Worm (Caenorhabditis elegans) whole organism, L3 larva: ENCODE measurements around the gene ZK596.3.
A peak's percentile ranks its signal among the peaks of the same experiment; 100 is the strongest.

ENCODE experiments used
- R02D3.7 ChIP-seq: fragments of 150-350 bp; optimal IDR thresholded peaks from 2 replicates; lab custom pipeline; 2014; ENCODE audit warnings: missing biosample characterization, missing genetic modification characterization
- aly-2 ChIP-seq: fragments of 150-350 bp; optimal IDR thresholded peaks from 2 replicates; lab custom pipeline; 2014; ENCODE audit warnings: missing biosample characterization, missing genetic modification characterization
- ceh-16 ChIP-seq: sonication (generic microtip); optimal IDR thresholded peaks from 2 replicates; lab custom pipeline; 2017; ENCODE audit warnings: missing biosample characterization, missing genetic modification characterization
- ceh-28 ChIP-seq: fragments of 150-350 bp; optimal IDR thresholded peaks from 2 replicates; lab custom pipeline; 2014; ENCODE audit warnings: missing biosample characterization, missing genetic modification reagents, missing genetic modification characterization
- ceh-82 ChIP-seq: fragments of 150-350 bp; optimal IDR thresholded peaks from 2 replicates; lab custom pipeline; 2014; ENCODE audit warnings: missing biosample characterization, missing genetic modification characterization
- daf-12 ChIP-seq: fragments of 150-350 bp; optimal IDR thresholded peaks from 2 replicates; lab custom pipeline; 2014; ENCODE audit warnings: missing biosample characterization, missing genetic modification reagents, missing genetic modification characterization
- egl-27 ChIP-seq: sonication (generic microtip); optimal IDR thresholded peaks from 4 replicates; lab custom pipeline; 2017; ENCODE audit warnings: missing biosample characterization, missing genetic modification reagents, missing genetic modification characterization
- egl-5 ChIP-seq: fragments of 150-350 bp; optimal IDR thresholded peaks from 2 replicates; lab custom pipeline; 2017; ENCODE audit warnings: missing biosample characterization, missing genetic modification reagents, missing genetic modification characterization, inconsistent platforms
- elt-1 ChIP-seq: fragments of 150-350 bp; optimal IDR thresholded peaks from 2 replicates; lab custom pipeline; 2014; ENCODE audit warnings: missing biosample characterization, missing genetic modification characterization
- elt-2 ChIP-seq: sonication (generic microtip); optimal IDR thresholded peaks from 2 replicates; lab custom pipeline; 2016; ENCODE audit warnings: missing genetic modification reagents, mild to moderate bottlenecking, missing genetic modification characterization, missing compliant biosample characterization
- eor-1 ChIP-seq, 2 experiments: fragments of 150-350 bp; optimal IDR thresholded peaks; 2 replicates each; lab custom pipeline; 2014 to 2018; ENCODE audit warnings: missing biosample characterization in 2 of 2, missing genetic modification characterization in 2 of 2
- fkh-10 ChIP-seq: sonication (generic microtip); optimal IDR thresholded peaks from 2 replicates; lab custom pipeline; 2017; ENCODE audit warnings: missing biosample characterization, missing genetic modification reagents, missing genetic modification characterization
- hmg-11 ChIP-seq: sonication (generic microtip); optimal IDR thresholded peaks from 2 replicates; lab custom pipeline; 2016; ENCODE audit warnings: missing genetic modification characterization, missing compliant biosample characterization
- lin-15B ChIP-seq: fragments of 150-350 bp; optimal IDR thresholded peaks from 2 replicates; lab custom pipeline; 2014; ENCODE audit warnings: missing biosample characterization, missing genetic modification characterization
- lin-39 ChIP-seq: fragments of 150-350 bp; optimal IDR thresholded peaks from 2 replicates; lab custom pipeline; 2018; ENCODE audit warnings: missing biosample characterization, missing genetic modification reagents, missing genetic modification characterization
- mdl-1 ChIP-seq: fragments of 150-350 bp; optimal IDR thresholded peaks from 2 replicates; lab custom pipeline; 2014; ENCODE audit warnings: missing biosample characterization, missing genetic modification characterization
- nfya-1 ChIP-seq: sonication (generic microtip); optimal IDR thresholded peaks from 2 replicates; lab custom pipeline; 2017; ENCODE audit warnings: missing genetic modification characterization, mild to moderate bottlenecking, missing compliant biosample characterization, antibody characterized with exemption, moderate library complexity; ENCODE audit not compliant: insufficient read depth
- nhr-23 ChIP-seq: fragments of 150-350 bp; optimal IDR thresholded peaks from 2 replicates; lab custom pipeline; 2014; ENCODE audit warnings: missing biosample characterization, missing genetic modification reagents, missing genetic modification characterization
- nhr-25 ChIP-seq: sonication (generic microtip); optimal IDR thresholded peaks from 2 replicates; lab custom pipeline; 2017; ENCODE audit warnings: missing biosample characterization, missing genetic modification characterization
- nhr-76 ChIP-seq: fragments of 150-350 bp; sonication (generic microtip); optimal IDR thresholded peaks from 5 replicates; lab custom pipeline; 2014; ENCODE audit warnings: missing biosample characterization, missing genetic modification characterization
- pha-4 ChIP-seq: fragments of 150-350 bp; optimal IDR thresholded peaks from 2 replicates; lab custom pipeline; 2014; ENCODE audit warnings: missing biosample characterization, missing genetic modification reagents, missing genetic modification characterization
- pqm-1 ChIP-seq: fragments of 150-350 bp; optimal IDR thresholded peaks from 2 replicates; lab custom pipeline; 2017; ENCODE audit warnings: missing biosample characterization, missing genetic modification characterization, inconsistent platforms
- tbx-2 ChIP-seq: sonication (generic microtip); optimal IDR thresholded peaks from 2 replicates; lab custom pipeline; 2016; ENCODE audit warnings: mild to moderate bottlenecking, missing genetic modification characterization, missing compliant biosample characterization
- unc-39 ChIP-seq: sonication (generic microtip); optimal IDR thresholded peaks from 4 replicates; lab custom pipeline; 2017; ENCODE audit warnings: missing biosample characterization, missing genetic modification characterization
- unc-62 ChIP-seq: fragments of 150-350 bp; sonication (generic microtip); optimal IDR thresholded peaks from 4 replicates; lab custom pipeline; 2014; ENCODE audit warnings: missing biosample characterization, missing genetic modification reagents, missing genetic modification characterization
- ztf-4 ChIP-seq: fragments of 150-350 bp; optimal IDR thresholded peaks from 2 replicates; lab custom pipeline; 2014; ENCODE audit warnings: missing biosample characterization, missing genetic modification characterization

ZK596.3 gene

DNA sequence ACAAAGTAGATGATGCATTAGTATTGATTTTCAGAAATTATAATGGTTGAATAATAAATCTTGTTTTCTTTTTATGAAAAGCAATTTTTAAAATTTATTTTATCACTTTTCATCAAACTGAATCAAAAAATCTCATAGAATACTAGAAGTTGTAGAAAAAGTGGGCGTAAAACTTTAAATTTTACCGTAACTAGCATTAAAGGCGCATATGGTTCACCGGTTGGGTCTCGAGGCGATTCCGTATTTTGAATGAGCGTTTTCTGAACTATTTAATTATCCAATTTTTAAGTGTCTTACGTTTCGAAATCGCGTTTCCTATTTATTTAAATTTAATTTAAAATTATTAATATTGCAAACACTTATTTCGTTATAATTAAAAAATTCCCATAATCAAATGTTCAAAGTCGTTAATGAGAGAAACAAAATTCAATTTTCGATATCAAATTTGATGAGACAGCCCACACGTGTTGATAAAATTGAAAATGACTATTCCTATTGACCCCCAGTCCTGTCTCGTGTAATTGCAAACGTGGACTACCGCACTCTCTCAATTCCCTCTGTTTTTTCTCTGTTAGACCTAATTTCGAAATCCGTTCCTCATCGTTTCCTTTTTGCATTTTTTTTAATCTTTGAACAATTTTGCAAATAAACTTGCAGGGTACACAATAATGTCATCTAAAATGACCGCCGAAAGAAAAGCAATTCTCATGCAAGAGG, 45.7 kb downstream of the ZK596.3 start, which contains the start of the genes T11G6.2 and hars-1 (continued):
- TF ChIP-seq lin-15B (tag; lab: Kevin White, UChicago) (peak; percentile 42), eor-1 (tag; optimal IDR thresholded peaks at IDR 0.05; lab: Kevin White, UChicago) (no peak), tbx-2 (no peak), hmg-11 (tag; lab: Kevin White, UChicago) (peak; percentile 29), egl-27 (tag; lab: Kevin White, UChicago) (no peak), unc-62 (GFP tag; lab: Kevin White, UChicago) (no peak)

DNA sequence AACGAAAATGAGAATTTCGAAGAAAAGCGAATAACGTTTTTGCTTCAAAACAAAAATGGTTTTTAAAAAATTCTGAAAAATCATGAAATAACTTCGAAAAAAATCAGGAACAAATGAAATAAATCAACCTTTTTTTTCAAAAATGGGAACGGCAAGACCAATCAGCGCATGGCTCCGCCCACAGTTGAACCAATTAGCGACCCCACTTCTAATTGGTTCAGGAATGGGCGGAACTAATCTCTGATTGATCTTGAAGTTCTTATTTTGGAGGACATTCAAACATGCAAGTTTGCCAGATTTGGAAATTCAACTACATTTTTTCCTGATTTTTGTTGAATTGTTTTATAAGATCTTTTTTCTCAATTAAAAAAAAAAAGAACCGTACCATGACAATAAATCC, 48.2 kb downstream of the ZK596.3 start:
- TF ChIP-seq nfya-1 (tag; lab: Kevin White, UChicago), result peak; percentile 84
- no peak for TF ChIP-seq ceh-82 (tag; lab: Kevin White, UChicago)

ce11 chrIV:10855049-10855448, 49.1 kb downstream of the ZK596.3 start, which contains the start of gene T11G6.3:
Gene T11G6.3 (minus strand): TSS chrIV:10855237.
- TF ChIP-seq fkh-10, result no peak
- TF ChIP-seq hmg-11 (tag; lab: Kevin White, UChicago), result no peak
- no peak for TF ChIP-seq elt-1 (tag; lab: Kevin White, UChicago)
- no peak for TF ChIP-seq tbx-2
- TF ChIP-seq pqm-1 (tag; lab: Kevin White, UChicago), result no peak
- TF ChIP-seq nfya-1 (tag; lab: Kevin White, UChicago), result no peak
- no peak for TF ChIP-seq egl-27 (tag; lab: Kevin White, UChicago)
- TF ChIP-seq lin-39 (tag; lab: Kevin White, UChicago), result no peak
- TF ChIP-seq elt-2, result no peak
- no peak for TF ChIP-seq aly-2 (tag; lab: Kevin White, UChicago)
- no peak for TF ChIP-seq daf-12 (tag; lab: Kevin White, UChicago)

DNA sequence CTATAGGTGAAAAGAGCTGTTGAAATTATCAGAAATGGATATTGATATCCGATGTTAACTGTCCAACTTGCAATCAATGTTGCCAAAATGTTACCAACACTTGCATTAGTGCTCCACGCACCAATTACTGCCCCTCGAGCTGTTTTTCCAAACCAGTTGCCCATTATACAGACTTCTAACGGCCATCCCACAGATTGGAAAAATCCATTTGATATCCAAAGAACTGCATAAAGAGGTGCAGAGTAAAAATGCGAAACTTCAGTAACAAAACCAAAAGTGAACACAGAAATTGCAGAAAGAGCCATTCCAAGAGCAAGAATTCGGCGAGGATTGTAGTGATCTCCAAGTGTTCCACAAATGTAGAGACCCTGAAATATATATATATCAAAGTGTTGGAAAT, 50.1 kb downstream of the ZK596.3 start:
- TF ChIP-seq ceh-28 (tag; lab: Kevin White, UChicago) (no peak), unc-39 (tag; lab: Kevin White, UChicago) (no peak), egl-5 (tag; lab: Kevin White, UChicago) (no peak), nhr-25 (tag; lab: Kevin White, UChicago) (no peak), R02D3.7 (no peak), mdl-1 (tag; lab: Kevin White, UChicago) (no peak), nhr-76 (no peak), ztf-4 (tag; lab: Kevin White, UChicago) (no peak), tbx-2 (no peak)

- TF ChIP-seq ceh-16 (tag; lab: Kevin White, UChicago) (no peak), eor-1 (tag; optimal IDR thresholded peaks at IDR 0.05; lab: Kevin White, UChicago) (no peak), pha-4 (tag; lab: Kevin White, UChicago) (peak; percentile 53), nfya-1 (tag; lab: Kevin White, UChicago) (peak; percentile 37), nhr-25 (tag; lab: Kevin White, UChicago) (peak; percentile 31), nhr-76 (no peak), nhr-23 (tag; lab: Kevin White, UChicago) (peak; percentile 14), hmg-11 (tag; lab: Kevin White, UChicago) (peak; percentile 7)
- TF ChIP-seq, all 47 proteins: peak for 5
Measured at ce11 chrIV:10852403-10852802, 51.8 kb downstream of the ZK596.3 start.
